Fruit fly (Drosophila melanogaster) whole organism, pupa: ENCODE measurements around the gene ohgt.

Experiments
- CG15710 ChIP-seq: fragments of 200-800 bp; sonication (Bioruptor generic); optimal IDR thresholded peaks from 2 replicates; lab custom pipeline; 2018; ENCODE audit warnings: missing biosample characterization, mild to moderate bottlenecking, missing genetic modification characterization, moderate library complexity
- CG32121 ChIP-seq: fragments of 200-800 bp; sonication (Bioruptor generic); IDR thresholded peaks from 2 replicates; pipeline ENCODE4 v1.3.6; 2022; ENCODE audit warnings: missing biosample characterization, missing genetic modification characterization
- CG34367 ChIP-seq: fragments of 200-800 bp; sonication (Bioruptor generic); optimal IDR thresholded peaks from 2 replicates; lab custom pipeline; 2018; ENCODE audit warnings: missing biosample characterization, mild to moderate bottlenecking, missing genetic modification characterization
- CG8159 ChIP-seq: fragments of 200-800 bp; sonication (Bioruptor generic); optimal IDR thresholded peaks from 3 replicates; lab custom pipeline; 2018; ENCODE audit warnings: missing biosample characterization, mild to moderate bottlenecking, missing genetic modification characterization, moderate library complexity
- EcR ChIP-seq: fragments of 200-800 bp; sonication (Bioruptor generic); optimal IDR thresholded peaks from 3 replicates; lab custom pipeline; 2019; ENCODE audit warnings: missing biosample characterization, missing genetic modification characterization, mild to moderate bottlenecking, moderate library complexity, missing genetic modification reagents
- Pif1B ChIP-seq: fragments of 200-800 bp; sonication (Bioruptor generic); optimal IDR thresholded peaks from 3 replicates; lab custom pipeline; 2016; ENCODE audit warnings: missing biosample characterization, missing genetic modification characterization

dm6 chr3R:10062324-10062723 lies 13.3 kb downstream of the ohgt start, which contains the start of gene CG33630:
- TF ChIP-seq EcR = no peak
- TF ChIP-seq CG32121 (GFP tag; lab: Robert Waterston, UW) = no peak
- TF ChIP-seq CG34367 (tag; lab: Kevin White, UChicago) = no peak
- TF ChIP-seq CG15710 (tag; lab: Kevin White, UChicago) = no peak
- TF ChIP-seq CG8159 = no peak
- TF ChIP-seq Pif1B (GFP tag; lab: Kevin White, UChicago) = no peak
